Worm (Caenorhabditis elegans): ENCODE results near the gene T04F3.5.

Gene T04F3.5

DNA sequence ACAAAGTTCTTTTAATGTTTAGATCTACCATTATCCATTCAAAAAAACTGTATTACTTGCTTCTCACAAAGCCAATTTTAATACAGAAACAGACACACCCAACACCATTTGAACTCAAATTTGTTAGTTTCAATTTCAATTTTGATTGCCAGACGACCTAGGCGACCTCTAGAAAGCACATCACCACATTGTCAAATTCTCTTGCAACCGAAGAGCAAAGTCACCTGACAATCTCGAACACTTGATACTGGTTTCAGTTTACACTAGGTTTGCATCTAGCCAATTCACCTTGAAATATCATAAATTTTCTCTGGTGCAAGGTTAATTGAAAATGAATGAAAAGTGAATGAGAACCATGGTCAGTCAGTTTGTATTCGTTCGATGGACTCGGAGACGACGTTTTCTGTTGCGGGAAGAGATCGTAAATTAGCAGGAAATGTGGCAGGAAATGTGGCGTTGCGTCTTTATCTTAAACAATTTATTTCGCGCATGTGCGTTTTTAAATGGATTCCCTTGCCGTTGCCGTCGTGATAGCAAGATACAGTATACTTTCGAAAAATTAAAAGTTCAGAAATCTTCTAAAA, 36.9 kb downstream of the T04F3.5 start:
- TF ChIP-seq lsy-2 (tag; optimal IDR thresholded peaks at IDR 0.05) (no peak), nhr-11 (tag; optimal IDR thresholded peaks at IDR 0.05) (no peak), hlh-30 (tag; optimal IDR thresholded peaks at IDR 0.05; ENCODE audit: insufficient read depth) (peak; percentile 25), T20F7.1 (GFP tag; optimal IDR thresholded peaks at IDR 0.05) (no peak), daf-12 (tag; optimal IDR thresholded peaks at IDR 0.05) (no peak), daf-8 (GFP tag; IDR thresholded peaks at IDR 0.05) (no peak), snpc-4 (tag; optimal IDR thresholded peaks at IDR 0.05) (no peak), F26F4.8 (GFP tag; conservative IDR thresholded peaks at IDR 0.05) (no peak), hmg-1.1 (GFP tag; IDR thresholded peaks at IDR 0.05) (no peak), ceh-44 (GFP tag; IDR thresholded peaks at IDR 0.05) (no peak), cey-2 (tag; optimal IDR thresholded peaks at IDR 0.05; ENCODE audit: borderline replicate concordance, insufficient read depth) (no peak), daf-19 (GFP tag; conservative IDR thresholded peaks at IDR 0.05) (no peak), nhr-42 (GFP tag; IDR thresholded peaks at IDR 0.05) (no peak), F49E8.2 (tag; optimal IDR thresholded peaks at IDR 0.05; ENCODE audit: borderline replicate concordance) (no peak), dmd-9 (GFP tag; IDR thresholded peaks at IDR 0.05) (no peak), fkh-10 (GFP tag; optimal IDR thresholded peaks at IDR 0.05) (no peak), lin-1 (GFP tag; IDR thresholded peaks at IDR 0.05) (no peak), zip-11 (GFP tag; IDR thresholded peaks at IDR 0.05) (no peak), hlh-11 (tag; optimal IDR thresholded peaks at IDR 0.05) (peak; percentile 12), mxl-3 (GFP tag; optimal IDR thresholded peaks at IDR 0.05) (peak; percentile 70), ama-1 (optimal IDR thresholded peaks at IDR 0.05) (no peak), aly-2 (tag; optimal IDR thresholded peaks at IDR 0.05) (no peak), F10B5.3 (tag; optimal IDR thresholded peaks at IDR 0.05) (no peak), lim-7 (GFP tag; IDR thresholded peaks at IDR 0.05) (no peak), unc-62 (GFP tag; optimal IDR thresholded peaks at IDR 0.05 in 1 of 2) (no peak), unc-62 (tag; optimal IDR thresholded peaks at IDR 0.05) (no peak)

- TF ChIP-seq hlh-30 (tag; optimal IDR thresholded peaks at IDR 0.05; ENCODE audit: insufficient read depth), result peak; percentile 63
- no peak for TF ChIP-seq F44E2.7 (GFP tag; IDR thresholded peaks at IDR 0.05)
Observed at ce11 chrV:11798320-11798719, 37.8 kb downstream of the T04F3.5 start.

ce11 chrV:11799252-11799822, 38.9 kb downstream of the T04F3.5 start:
- TF ChIP-seq T26A8.4 (GFP tag; IDR thresholded peaks at IDR 0.05) (peak; percentile 59), ctbp-1 (GFP tag; IDR thresholded peaks at IDR 0.05) (peak; percentile 74), skn-1 (tag; optimal IDR thresholded peaks at IDR 0.05) (no peak), Y48G9A.11 (GFP tag; IDR thresholded peaks at IDR 0.05) (no peak), attf-4 (tag; optimal IDR thresholded peaks at IDR 0.05) (no peak), saeg-2 (GFP tag; IDR thresholded peaks at IDR 0.05) (0 out of 2 replicates have a peak, but pooled peaks have one; percentile 5), dmd-6 (GFP tag; IDR thresholded peaks at IDR 0.05) (peak; percentile 82), ceh-62 (tag; optimal IDR thresholded peaks at IDR 0.05) (no peak), lin-29 (GFP tag; IDR thresholded peaks at IDR 0.05) (peak; percentile 63; the same call in 1 of the 2 replicates), Y5F2A.4 (GFP tag; optimal IDR thresholded peaks at IDR 0.05) (no peak), mxl-3 (GFP tag; optimal IDR thresholded peaks at IDR 0.05) (peak; percentile 99), nhr-41 (GFP tag; IDR thresholded peaks at IDR 0.05) (peak; percentile 44; the same call in 1 of the 2 replicates), nhr-42 (GFP tag; IDR thresholded peaks at IDR 0.05) (no peak), lin-38 (GFP tag; IDR thresholded peaks at IDR 0.05) (peak; percentile 37; the same call in 1 of the 2 replicates), nhr-102 (tag; optimal IDR thresholded peaks at IDR 0.05) (peak; percentile 84), duxl-1 (tag; optimal IDR thresholded peaks at IDR 0.05; ENCODE audit: poor library complexity) (peak; percentile 28), ZK337.2 (GFP tag; IDR thresholded peaks at IDR 0.05) (no peak), ceh-32 (tag; optimal IDR thresholded peaks at IDR 0.05; ENCODE audit: poor library complexity) (no peak), hlh-30 (tag; optimal IDR thresholded peaks at IDR 0.05; ENCODE audit: insufficient read depth) (peak; percentile 82), dpl-1 (GFP tag; optimal IDR thresholded peaks at IDR 0.05) (peak; percentile 13), mxl-2 (GFP tag; conservative IDR thresholded peaks at IDR 0.05) (peak; percentile 94), gei-8 (GFP tag; optimal IDR thresholded peaks at IDR 0.05) (peak; percentile 11), snpc-4 (tag; optimal IDR thresholded peaks at IDR 0.05) (no peak), rbr-2 (tag; optimal IDR thresholded peaks at IDR 0.05) (peak; percentile 30), ceh-28 (tag; optimal IDR thresholded peaks at IDR 0.05) (no peak)
